Worm (Caenorhabditis elegans): Measurements from ENCODE around the gene Y43F8B.14.

Gene Y43F8B.14

ce11 chrV:19484507-19484906, 28.7 kb upstream of the Y43F8B.14 start, which contains the start of gene Y43F8B.17:
Gene Y43F8B.17 (plus strand): TSS chrV:19484721.
- no peak for TF ChIP-seq ztf-23 (GFP tag; IDR thresholded peaks at IDR 0.05)
- TF ChIP-seq med-1 (GFP tag; optimal IDR thresholded peaks at IDR 0.05; ENCODE audit: insufficient read depth), result no peak
- TF ChIP-seq cog-1 (tag; optimal IDR thresholded peaks at IDR 0.05), result no peak
- no peak for TF ChIP-seq T22C8.4 (GFP tag; IDR thresholded peaks at IDR 0.05)
- no peak for TF ChIP-seq ref-1 (GFP tag; conservative IDR thresholded peaks at IDR 0.05)
- TF ChIP-seq flt-1 (GFP tag; IDR thresholded peaks at IDR 0.05), result no peak
- TF ChIP-seq klf-2 (GFP tag; conservative IDR thresholded peaks at IDR 0.05), result no peak
- no peak for TF ChIP-seq tab-1 (GFP tag; IDR thresholded peaks at IDR 0.05)
- no peak for TF ChIP-seq ztf-29 (GFP tag; IDR thresholded peaks at IDR 0.05)

DNA sequence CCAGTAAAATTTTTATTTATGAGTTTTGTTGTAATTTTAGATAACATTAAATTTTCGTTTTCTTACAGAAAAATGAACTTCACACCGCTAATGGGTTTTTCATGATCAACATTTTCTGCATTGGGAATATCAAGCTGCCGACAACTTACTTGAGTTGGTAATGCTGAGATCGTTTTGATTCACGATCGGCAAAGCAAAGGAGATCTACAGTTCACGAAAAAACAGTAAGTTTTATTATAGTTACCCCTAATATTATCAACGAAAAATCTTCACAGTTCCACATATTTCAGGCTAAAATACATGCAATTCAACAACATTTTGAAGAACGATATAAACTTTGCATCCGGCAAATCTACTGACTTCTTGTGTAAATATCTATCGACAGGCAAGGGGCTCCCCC, 26.8 kb upstream of the Y43F8B.14 start, which contains the start of gene Y43F8B.22:
TSS of gene Y43F8B.22 (plus strand) at position 301 of the 400 bp plus-strand sequence.
- TF ChIP-seq ref-1 (GFP tag; conservative IDR thresholded peaks at IDR 0.05) (no peak), tab-1 (GFP tag; IDR thresholded peaks at IDR 0.05) (no peak)

DNA sequence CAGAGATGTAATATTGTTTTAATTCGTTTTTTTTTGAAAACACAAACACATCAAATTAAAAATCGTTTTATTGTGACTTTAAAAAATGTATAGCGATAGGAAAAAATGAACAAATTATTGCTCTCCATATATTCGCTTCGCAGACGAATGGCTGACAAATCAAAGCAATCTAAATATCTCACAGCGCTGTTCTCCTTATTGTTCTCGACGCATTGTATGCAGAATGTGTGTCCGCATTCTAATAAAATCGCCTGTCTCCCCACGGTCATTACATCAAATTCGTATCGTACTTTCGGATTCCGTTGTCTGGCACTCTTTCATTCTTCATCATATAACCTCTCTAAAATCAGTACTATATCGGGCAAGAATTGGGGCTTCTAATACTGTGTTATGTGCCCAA, 22.1 kb upstream of the Y43F8B.14 start, which contains the start of gene Y43F8B.9:
TSS of gene Y43F8B.9 (plus strand) at position 301 of the 400 bp plus-strand sequence.
- TF ChIP-seq tab-1 (GFP tag; IDR thresholded peaks at IDR 0.05), result no peak
- TF ChIP-seq ztf-23 (GFP tag; IDR thresholded peaks at IDR 0.05), result no peak
- TF ChIP-seq T22C8.4 (GFP tag; IDR thresholded peaks at IDR 0.05), result no peak
- no peak for TF ChIP-seq med-1 (GFP tag; optimal IDR thresholded peaks at IDR 0.05; ENCODE audit: insufficient read depth)
- TF ChIP-seq ref-1 (GFP tag; conservative IDR thresholded peaks at IDR 0.05), result no peak
- no peak for TF ChIP-seq ztf-29 (GFP tag; IDR thresholded peaks at IDR 0.05)
- TF ChIP-seq flt-1 (GFP tag; IDR thresholded peaks at IDR 0.05), result no peak

ce11 chrV:19477302-19477701, 21.5 kb upstream of the Y43F8B.14 start:
- TF ChIP-seq tab-1 (GFP tag; IDR thresholded peaks at IDR 0.05) (no peak), klf-2 (GFP tag; conservative IDR thresholded peaks at IDR 0.05) (no peak), med-1 (GFP tag; optimal IDR thresholded peaks at IDR 0.05; ENCODE audit: insufficient read depth) (no peak), ztf-29 (GFP tag; IDR thresholded peaks at IDR 0.05) (no peak), T22C8.4 (GFP tag; IDR thresholded peaks at IDR 0.05) (no peak), cog-1 (tag; optimal IDR thresholded peaks at IDR 0.05) (no peak), ztf-23 (GFP tag; IDR thresholded peaks at IDR 0.05) (no peak), flt-1 (GFP tag; IDR thresholded peaks at IDR 0.05) (no peak), ref-1 (GFP tag; conservative IDR thresholded peaks at IDR 0.05) (no peak)

ce11 chrV:19473842-19474514, 18.2 kb upstream of the Y43F8B.14 start, which contains the start of gene Y43F8B.10:
Gene Y43F8B.10 (plus strand): TSS chrV:19474464.
- no peak for TF ChIP-seq ztf-23 (GFP tag; IDR thresholded peaks at IDR 0.05)
- no peak for TF ChIP-seq flt-1 (GFP tag; IDR thresholded peaks at IDR 0.05)
- no peak for TF ChIP-seq ref-1 (GFP tag; conservative IDR thresholded peaks at IDR 0.05)
- no peak for TF ChIP-seq tab-1 (GFP tag; IDR thresholded peaks at IDR 0.05)
- no peak for TF ChIP-seq klf-2 (GFP tag; conservative IDR thresholded peaks at IDR 0.05)
- no peak for TF ChIP-seq ztf-29 (GFP tag; IDR thresholded peaks at IDR 0.05)
- TF ChIP-seq cog-1 (tag; optimal IDR thresholded peaks at IDR 0.05), result no peak
- no peak for TF ChIP-seq T22C8.4 (GFP tag; IDR thresholded peaks at IDR 0.05)
- TF ChIP-seq med-1 (GFP tag; optimal IDR thresholded peaks at IDR 0.05; ENCODE audit: insufficient read depth), result no peak

DNA sequence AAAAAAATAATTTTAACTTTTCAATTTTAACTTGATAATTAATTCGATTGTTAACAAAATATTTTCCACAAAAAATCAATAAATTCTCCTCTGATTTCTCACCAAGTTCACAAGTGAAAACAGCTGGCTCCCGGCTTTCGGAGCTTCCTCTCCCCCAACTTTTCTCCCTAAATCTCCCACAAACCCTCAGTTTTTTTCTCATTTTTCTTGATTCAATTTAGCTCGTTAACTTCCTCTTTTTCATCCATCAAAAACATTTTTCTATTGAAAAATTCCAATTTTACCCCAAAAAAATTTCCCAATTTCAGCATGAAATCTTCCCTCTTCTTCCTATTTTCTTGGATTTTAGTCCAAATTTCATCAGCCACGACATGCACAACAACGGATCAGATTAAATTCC, 14.6 kb upstream of the Y43F8B.14 start, which contains the start of gene Y43F8B.11:
TSS of gene Y43F8B.11 (plus strand) at position 301 of the 400 bp plus-strand sequence.
- TF ChIP-seq med-1 (GFP tag; optimal IDR thresholded peaks at IDR 0.05; ENCODE audit: insufficient read depth) (no peak), ztf-23 (GFP tag; IDR thresholded peaks at IDR 0.05) (no peak), ztf-29 (GFP tag; IDR thresholded peaks at IDR 0.05) (no peak), T22C8.4 (GFP tag; IDR thresholded peaks at IDR 0.05) (no peak), klf-2 (GFP tag; conservative IDR thresholded peaks at IDR 0.05) (no peak), ref-1 (GFP tag; conservative IDR thresholded peaks at IDR 0.05) (no peak), cog-1 (tag; optimal IDR thresholded peaks at IDR 0.05) (no peak), flt-1 (GFP tag; IDR thresholded peaks at IDR 0.05) (no peak), tab-1 (GFP tag; IDR thresholded peaks at IDR 0.05) (no peak)

DNA sequence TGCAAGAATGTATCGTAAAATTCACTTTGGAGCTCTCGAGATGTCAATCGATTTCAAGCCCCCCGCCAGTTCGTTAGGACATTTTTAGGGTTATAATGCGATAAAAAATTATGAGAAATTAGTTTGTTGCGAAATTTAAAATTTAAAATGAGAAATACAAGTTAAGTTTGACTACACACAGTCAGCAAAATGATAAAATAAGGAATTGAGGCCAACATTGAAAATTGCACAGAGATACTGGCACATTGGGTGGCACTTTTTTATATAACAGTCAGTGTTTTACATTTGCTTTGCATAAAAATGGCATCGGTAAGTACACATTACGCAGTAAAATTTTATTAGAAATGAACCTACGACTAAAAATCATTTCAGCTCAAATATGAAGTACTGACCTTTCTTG, 12.3 kb upstream of the Y43F8B.14 start, which contains the start of gene Y43F8B.12:
TSS of gene Y43F8B.12 (plus strand) at position 301 of the 400 bp plus-strand sequence.
- TF ChIP-seq T22C8.4 (GFP tag; IDR thresholded peaks at IDR 0.05) (no peak), ztf-29 (GFP tag; IDR thresholded peaks at IDR 0.05) (no peak), med-1 (GFP tag; optimal IDR thresholded peaks at IDR 0.05; ENCODE audit: insufficient read depth) (no peak), ref-1 (GFP tag; conservative IDR thresholded peaks at IDR 0.05) (no peak), flt-1 (GFP tag; IDR thresholded peaks at IDR 0.05) (no peak), klf-2 (GFP tag; conservative IDR thresholded peaks at IDR 0.05) (no peak), ztf-23 (GFP tag; IDR thresholded peaks at IDR 0.05) (no peak), tab-1 (GFP tag; IDR thresholded peaks at IDR 0.05) (no peak), cog-1 (tag; optimal IDR thresholded peaks at IDR 0.05) (no peak)

DNA sequence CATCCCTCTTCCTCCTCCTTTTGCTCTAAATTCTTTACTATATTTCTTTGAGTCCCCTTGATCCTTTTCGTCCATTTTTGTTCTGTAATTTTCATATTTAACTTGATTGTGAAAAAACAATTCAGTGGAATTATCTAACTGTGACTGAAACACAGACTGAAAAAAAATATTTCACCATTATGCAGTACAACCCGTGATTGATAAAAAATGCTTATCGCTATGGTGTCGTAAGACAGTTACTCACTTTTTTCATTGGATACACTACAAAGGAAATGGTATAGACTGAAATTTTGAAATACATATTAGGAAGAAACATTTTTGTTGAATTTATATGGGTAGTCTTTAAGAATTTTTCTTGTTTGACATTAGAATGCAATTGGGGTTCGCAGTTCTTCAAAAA, 11.8 kb upstream of the Y43F8B.14 start, which contains the start of gene Y43F8B.23:
TSS of gene Y43F8B.23 (minus strand) at position 75 of the 400 bp plus-strand sequence.
- TF ChIP-seq cog-1 (tag; optimal IDR thresholded peaks at IDR 0.05), result no peak
- TF ChIP-seq ztf-29 (GFP tag; IDR thresholded peaks at IDR 0.05), result no peak
- TF ChIP-seq klf-2 (GFP tag; conservative IDR thresholded peaks at IDR 0.05), result no peak
- no peak for TF ChIP-seq tab-1 (GFP tag; IDR thresholded peaks at IDR 0.05)
- no peak for TF ChIP-seq flt-1 (GFP tag; IDR thresholded peaks at IDR 0.05)
- no peak for TF ChIP-seq ztf-23 (GFP tag; IDR thresholded peaks at IDR 0.05)
- TF ChIP-seq med-1 (GFP tag; optimal IDR thresholded peaks at IDR 0.05; ENCODE audit: insufficient read depth), result no peak
- no peak for TF ChIP-seq ref-1 (GFP tag; conservative IDR thresholded peaks at IDR 0.05)
- no peak for TF ChIP-seq T22C8.4 (GFP tag; IDR thresholded peaks at IDR 0.05)

DNA sequence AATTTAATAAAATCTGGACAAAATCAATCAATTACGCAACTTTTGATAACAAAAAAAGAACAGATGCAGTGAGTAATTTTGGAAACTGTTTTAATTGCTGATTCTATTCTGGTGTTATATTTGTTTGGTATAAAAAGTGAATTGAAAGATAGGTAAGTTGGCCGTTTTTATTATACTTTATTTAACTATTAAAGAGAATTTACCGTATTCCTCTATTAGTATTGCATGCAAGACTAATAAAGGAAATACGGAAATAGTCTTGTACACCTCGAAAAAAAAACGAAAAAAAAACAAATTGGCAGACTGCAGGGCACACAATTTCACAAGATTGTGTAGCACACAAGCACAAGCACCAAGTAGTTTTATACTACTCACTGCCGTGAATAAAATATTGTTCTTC, 6.8 kb upstream of the Y43F8B.14 start, which contains the start of gene Y43F8B.25:
TSS of gene Y43F8B.25 (plus strand) at position 301 of the 400 bp plus-strand sequence.
- no peak for TF ChIP-seq cog-1 (tag; optimal IDR thresholded peaks at IDR 0.05)
- TF ChIP-seq ref-1 (GFP tag; conservative IDR thresholded peaks at IDR 0.05), result no peak

Measured in whole organism, midembryonic.